Worm (Caenorhabditis elegans) whole organism, L2 larva: ENCODE measurements around the gene cept-1.

Experiments
- C34F6.9 ChIP-seq: fragments of 150-350 bp; optimal IDR thresholded peaks from 2 replicates; lab custom pipeline; 2014; ENCODE audit warnings: missing biosample characterization, missing genetic modification characterization
- F13H6.1 ChIP-seq: sonication (generic microtip); optimal IDR thresholded peaks from 2 replicates; lab custom pipeline; 2016; ENCODE audit warnings: missing genetic modification characterization, missing compliant biosample characterization
- R02D3.7 ChIP-seq: fragments of 150-350 bp; optimal IDR thresholded peaks from 2 replicates; lab custom pipeline; 2014; ENCODE audit warnings: missing biosample characterization, missing genetic modification characterization
- ama-1 ChIP-seq: fragments of 150-350 bp; optimal IDR thresholded peaks from 2 replicates; lab custom pipeline; 2018; ENCODE audit warnings: inconsistent platforms
- blmp-1 ChIP-seq: sonication (generic microtip); optimal IDR thresholded peaks from 2 replicates; lab custom pipeline; 2017; ENCODE audit warnings: missing genetic modification characterization, mild to moderate bottlenecking, missing compliant biosample characterization, antibody characterized with exemption, moderate library complexity; ENCODE audit not compliant: insufficient read depth
- ceh-16 ChIP-seq: fragments of 150-350 bp; optimal IDR thresholded peaks from 2 replicates; lab custom pipeline; 2014; ENCODE audit warnings: missing biosample characterization, missing genetic modification characterization
- crh-2 ChIP-seq: sonication (generic microtip); optimal IDR thresholded peaks from 2 replicates; lab custom pipeline; 2017; ENCODE audit warnings: missing biosample characterization, missing genetic modification characterization
- dmd-4 ChIP-seq: sonication (generic microtip); optimal IDR thresholded peaks from 2 replicates; lab custom pipeline; 2017; ENCODE audit warnings: missing biosample characterization, missing genetic modification characterization
- egl-27 ChIP-seq: sonication (generic microtip); optimal IDR thresholded peaks from 3 replicates; lab custom pipeline; 2017; ENCODE audit warnings: missing biosample characterization, missing genetic modification reagents, missing genetic modification characterization
- elt-3 ChIP-seq: sonication (generic microtip); optimal IDR thresholded peaks from 2 replicates; lab custom pipeline; 2017; ENCODE audit warnings: missing biosample characterization, missing genetic modification characterization
- fos-1 ChIP-seq: fragments of 150-350 bp; optimal IDR thresholded peaks from 2 replicates; lab custom pipeline; 2014; ENCODE audit warnings: missing biosample characterization, missing genetic modification characterization
- gmeb-1 ChIP-seq: fragments of 150-350 bp; optimal IDR thresholded peaks from 2 replicates; lab custom pipeline; 2014; ENCODE audit warnings: missing biosample characterization, missing genetic modification characterization
- lin-11 ChIP-seq: fragments of 150-350 bp; sonication (generic microtip); optimal IDR thresholded peaks from 2 replicates; lab custom pipeline; 2014; ENCODE audit warnings: missing biosample characterization, missing genetic modification characterization, inconsistent platforms, mixed read lengths
- lin-13 ChIP-seq: fragments of 150-350 bp; optimal IDR thresholded peaks from 2 replicates; lab custom pipeline; 2014; ENCODE audit warnings: missing biosample characterization, missing genetic modification reagents, missing genetic modification characterization
- lin-39 ChIP-seq: fragments of 150-350 bp; optimal IDR thresholded peaks from 2 replicates; lab custom pipeline; 2014; ENCODE audit warnings: missing biosample characterization, missing genetic modification reagents, missing genetic modification characterization
- mab-5 ChIP-seq: fragments of 150-350 bp; optimal IDR thresholded peaks from 2 replicates; lab custom pipeline; 2014; ENCODE audit warnings: missing biosample characterization, missing genetic modification characterization
- mbf-1 ChIP-seq: sonication (generic microtip); optimal IDR thresholded peaks from 2 replicates; lab custom pipeline; 2017; ENCODE audit warnings: missing biosample characterization, missing genetic modification characterization
- mdl-1 ChIP-seq, 2 experiments: fragments of 150-350 bp in 1 of 2; sonication (generic microtip) in 1 of 2; optimal IDR thresholded peaks; 2 replicates each; lab custom pipeline; 2017; ENCODE audit warnings: missing biosample characterization in 2 of 2, missing genetic modification characterization in 2 of 2
- nhr-10 ChIP-seq: sonication (generic microtip); optimal IDR thresholded peaks from 2 replicates; lab custom pipeline; 2017; ENCODE audit warnings: missing biosample characterization, missing genetic modification characterization
- nhr-11 ChIP-seq: fragments of 150-350 bp; optimal IDR thresholded peaks from 2 replicates; lab custom pipeline; 2014; ENCODE audit warnings: missing biosample characterization, missing genetic modification characterization
- nhr-12 ChIP-seq: fragments of 150-350 bp; optimal IDR thresholded peaks from 2 replicates; lab custom pipeline; 2014; ENCODE audit warnings: missing biosample characterization, missing genetic modification characterization
- nhr-21 ChIP-seq: fragments of 150-350 bp; optimal IDR thresholded peaks from 2 replicates; lab custom pipeline; 2014; ENCODE audit warnings: missing biosample characterization, missing genetic modification characterization
- nhr-23 ChIP-seq: fragments of 150-350 bp; optimal IDR thresholded peaks from 2 replicates; lab custom pipeline; 2014; ENCODE audit warnings: missing biosample characterization, missing genetic modification reagents, missing genetic modification characterization
- nhr-25 ChIP-seq: fragments of 150-350 bp; sonication (generic microtip); optimal IDR thresholded peaks from 3 replicates; lab custom pipeline; 2014; ENCODE audit warnings: missing biosample characterization, missing genetic modification characterization
- nhr-77 ChIP-seq: fragments of 150-350 bp; optimal IDR thresholded peaks from 2 replicates; lab custom pipeline; 2014; ENCODE audit warnings: missing biosample characterization, missing genetic modification characterization
- peb-1 ChIP-seq: fragments of 150-350 bp; optimal IDR thresholded peaks from 2 replicates; lab custom pipeline; 2014; ENCODE audit warnings: missing biosample characterization, missing genetic modification characterization
- sem-4 ChIP-seq: fragments of 150-350 bp; optimal IDR thresholded peaks from 2 replicates; lab custom pipeline; 2014; ENCODE audit warnings: missing biosample characterization, missing genetic modification reagents, missing genetic modification characterization
- sma-3 ChIP-seq: sonication (generic microtip); optimal IDR thresholded peaks from 2 replicates; lab custom pipeline; 2016; ENCODE audit warnings: missing genetic modification reagents, missing genetic modification characterization, missing compliant biosample characterization
- sma-9 ChIP-seq, 2 experiments: fragments of 150-350 bp in 1 of 2; sonication (generic microtip) in 1 of 2; optimal IDR thresholded peaks; 2 replicates each; lab custom pipeline; 2014 to 2016; ENCODE audit warnings: missing genetic modification characterization in 2 of 2, mild to moderate bottlenecking in 1 of 2, missing biosample characterization in 1 of 2, missing compliant biosample characterization in 1 of 2, missing genetic modification reagents in 1 of 2, moderate library complexity in 1 of 2
- unc-62 ChIP-seq: fragments of 150-350 bp; optimal IDR thresholded peaks from 2 replicates; lab custom pipeline; 2014; ENCODE audit warnings: missing biosample characterization, missing genetic modification reagents, missing genetic modification characterization
- zag-1 ChIP-seq: fragments of 150-350 bp; optimal IDR thresholded peaks from 2 replicates; lab custom pipeline; 2014; ENCODE audit warnings: missing biosample characterization, missing genetic modification characterization
- ztf-1 ChIP-seq: fragments of 200-800 bp; sonication (Bioruptor generic); conservative IDR thresholded peaks from 2 replicates; pipeline ENCODE4 v1.3.6; 2022; ENCODE audit warnings: missing genetic modification characterization, missing compliant biosample characterization
- ztf-4 ChIP-seq: fragments of 150-350 bp; optimal IDR thresholded peaks from 2 replicates; lab custom pipeline; 2014; ENCODE audit warnings: missing biosample characterization, missing genetic modification characterization

Gene cept-1

DNA sequence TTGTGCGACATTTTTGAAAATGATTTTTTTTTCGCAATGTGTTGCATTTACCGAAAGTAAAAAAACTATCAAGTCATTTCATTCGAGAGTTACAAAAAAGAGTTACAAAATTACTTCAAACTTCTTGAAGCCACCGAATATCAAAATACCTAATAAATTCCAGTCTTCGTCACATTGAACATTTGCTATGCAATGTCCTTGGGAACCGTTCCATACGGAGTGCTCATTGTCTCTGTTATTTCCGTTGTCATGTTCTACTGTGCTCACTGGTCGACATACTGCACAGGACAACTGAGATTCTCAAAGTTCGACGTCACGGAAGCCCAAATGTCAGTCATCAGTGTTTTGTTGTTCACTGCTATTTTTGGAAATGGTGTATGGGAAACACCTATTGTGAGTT is 2.1 kb downstream of the cept-1 start:
- TF ChIP-seq nhr-11: no peak
- TF ChIP-seq ztf-1: no peak
- TF ChIP-seq dmd-4 (tag; lab: Kevin White, UChicago): no peak
- no peak for TF ChIP-seq egl-27 (tag; lab: Kevin White, UChicago)
- no peak for TF ChIP-seq gmeb-1 (tag; lab: Kevin White, UChicago)
- TF ChIP-seq nhr-12 (tag; lab: Kevin White, UChicago): no peak
- no peak for TF ChIP-seq nhr-77 (tag; lab: Kevin White, UChicago)
- no peak for TF ChIP-seq elt-3
- TF ChIP-seq sma-9 (GFP tag; optimal IDR thresholded peaks at IDR 0.05; lab: Kevin White, UChicago): no peak
- TF ChIP-seq sma-9 (tag; optimal IDR thresholded peaks at IDR 0.05; lab: Kevin White, UChicago): no peak
- no peak for TF ChIP-seq ama-1
- TF ChIP-seq F13H6.1 (tag; lab: Kevin White, UChicago): no peak
- no peak for TF ChIP-seq nhr-23 (tag; lab: Kevin White, UChicago)
- TF ChIP-seq sem-4: no peak
- TF ChIP-seq nhr-10 (tag; lab: Kevin White, UChicago): no peak
- TF ChIP-seq mab-5: no peak
- TF ChIP-seq lin-39 (tag; lab: Kevin White, UChicago): no peak
- no peak for TF ChIP-seq nhr-21 (tag; lab: Kevin White, UChicago)
- no peak for TF ChIP-seq unc-62 (GFP tag; lab: Kevin White, UChicago)

ce11 chrX:12769697-12770096 is 7.8 kb downstream of the cept-1 start, which contains the start of gene ilc-17.1:
Gene ilc-17.1 (minus strand): TSS chrX:12769797.
- TF ChIP-seq peb-1 (tag; lab: Kevin White, UChicago) (no peak), blmp-1 (tag; lab: Kevin White, UChicago) (no peak), nhr-25 (tag; lab: Kevin White, UChicago) (no peak), ztf-4 (tag; lab: Kevin White, UChicago) (no peak), ceh-16 (tag; lab: Kevin White, UChicago) (no peak), ztf-1 (no peak), zag-1 (no peak), R02D3.7 (tag; lab: Kevin White, UChicago) (no peak), sma-3 (GFP tag; lab: Kevin White, UChicago) (no peak), lin-11 (no peak), C34F6.9 (tag; lab: Kevin White, UChicago) (no peak), ama-1 (no peak)

DNA sequence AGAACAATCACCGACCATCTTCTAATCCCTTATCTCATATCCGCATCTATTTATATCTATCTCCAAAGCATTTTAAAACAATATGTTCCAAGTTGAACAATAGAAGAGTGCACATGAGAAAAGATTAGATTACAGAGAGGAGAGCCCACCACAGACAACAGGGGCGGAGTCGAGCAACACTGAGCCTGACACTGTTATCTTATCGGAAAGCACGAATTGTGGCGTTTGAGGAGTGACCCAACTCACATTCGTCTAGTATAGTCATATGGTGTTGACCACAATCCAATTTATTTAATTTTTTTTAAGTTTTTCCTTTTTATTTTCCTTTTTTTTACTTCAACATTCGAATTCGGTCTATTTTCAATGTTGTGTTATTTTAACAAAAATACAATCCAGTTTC is 18.8 kb downstream of the cept-1 start:
- TF ChIP-seq mbf-1 (tag; lab: Kevin White, UChicago) (no peak), sma-9 (GFP tag; optimal IDR thresholded peaks at IDR 0.05; lab: Kevin White, UChicago) (peak; percentile 37), sma-9 (tag; optimal IDR thresholded peaks at IDR 0.05; lab: Kevin White, UChicago) (no peak), F13H6.1 (tag; lab: Kevin White, UChicago) (peak; percentile 39), sma-3 (GFP tag; lab: Kevin White, UChicago) (no peak), nhr-10 (tag; lab: Kevin White, UChicago) (no peak), fos-1 (tag; lab: Kevin White, UChicago) (peak; percentile 25)

- peak in 1 of 2 experiments; percentile 11 for TF ChIP-seq mdl-1 (tag; optimal IDR thresholded peaks at IDR 0.05; lab: Kevin White, UChicago)
- TF ChIP-seq lin-13 (GFP tag; lab: Kevin White, UChicago): no peak
- peak; percentile 62 for TF ChIP-seq nhr-21 (tag; lab: Kevin White, UChicago)
- peak; percentile 54 for TF ChIP-seq blmp-1 (tag; lab: Kevin White, UChicago)
- no peak for TF ChIP-seq peb-1 (tag; lab: Kevin White, UChicago)
- peak; percentile 31 for TF ChIP-seq crh-2 (tag; lab: Kevin White, UChicago)
These were observed 20.0 kb downstream of the cept-1 start, which contains the start of gene alh-13 for ce11 chrX:12781712-12782444. Gene alh-13 (plus strand): TSS chrX:12782394.

- TF ChIP-seq nhr-23 (tag; lab: Kevin White, UChicago): no peak
- no peak for TF ChIP-seq dmd-4 (tag; lab: Kevin White, UChicago)
- TF ChIP-seq, all 48 proteins: peak for 0
These were observed 25.7 kb downstream of the cept-1 start, which contains the start of gene str-124 for ce11 chrX:12787624-12788023. Gene str-124 (plus strand): TSS chrX:12787924.
